Fruit fly (Drosophila melanogaster) whole organism, pupa: Measurements from ENCODE around the gene Brms1.

Source experiments
- CG10348 ChIP-seq: fragments of 200-800 bp; sonication (Bioruptor generic); IDR thresholded peaks from 2 replicates; pipeline ENCODE4 v1.3.6; 2022; ENCODE audit warnings: missing biosample characterization, missing genetic modification characterization
- CG12605 ChIP-seq: fragments of 200-800 bp; sonication (Bioruptor generic); IDR thresholded peaks from 2 replicates; pipeline ENCODE4 v1.3.6; 2022; ENCODE audit warnings: missing biosample characterization, missing genetic modification characterization
- CG4496 ChIP-seq: fragments of 200-800 bp; sonication (Bioruptor generic); IDR thresholded peaks from 3 replicates; pipeline ENCODE4 v1.3.6; 2022; ENCODE audit warnings: missing biosample characterization, missing genetic modification characterization
- CG8159 ChIP-seq: fragments of 200-800 bp; sonication (Bioruptor generic); optimal IDR thresholded peaks from 3 replicates; lab custom pipeline; 2018; ENCODE audit warnings: missing biosample characterization, mild to moderate bottlenecking, missing genetic modification characterization, moderate library complexity
- CG8301 ChIP-seq: fragments of 200-800 bp; sonication (Bioruptor generic); optimal IDR thresholded peaks from 2 replicates; lab custom pipeline; 2018; ENCODE audit warnings: missing biosample characterization, mild to moderate bottlenecking, missing genetic modification characterization
- Pif1A ChIP-seq: fragments of 200-800 bp; sonication (Bioruptor generic); optimal IDR thresholded peaks from 3 replicates; lab custom pipeline; 2016; ENCODE audit warnings: missing biosample characterization, missing genetic modification characterization
- fd96Ca ChIP-seq: fragments of 200-800 bp; sonication (Bioruptor generic); IDR thresholded peaks from 3 replicates; pipeline ENCODE4 v1.3.6; 2022; ENCODE audit warnings: missing biosample characterization, missing genetic modification characterization
- rn ChIP-seq: fragments of 200-800 bp; sonication (Bioruptor generic); IDR thresholded peaks from 2 replicates; pipeline ENCODE4 v1.3.6; 2022; ENCODE audit warnings: missing biosample characterization, missing genetic modification characterization

DNA sequence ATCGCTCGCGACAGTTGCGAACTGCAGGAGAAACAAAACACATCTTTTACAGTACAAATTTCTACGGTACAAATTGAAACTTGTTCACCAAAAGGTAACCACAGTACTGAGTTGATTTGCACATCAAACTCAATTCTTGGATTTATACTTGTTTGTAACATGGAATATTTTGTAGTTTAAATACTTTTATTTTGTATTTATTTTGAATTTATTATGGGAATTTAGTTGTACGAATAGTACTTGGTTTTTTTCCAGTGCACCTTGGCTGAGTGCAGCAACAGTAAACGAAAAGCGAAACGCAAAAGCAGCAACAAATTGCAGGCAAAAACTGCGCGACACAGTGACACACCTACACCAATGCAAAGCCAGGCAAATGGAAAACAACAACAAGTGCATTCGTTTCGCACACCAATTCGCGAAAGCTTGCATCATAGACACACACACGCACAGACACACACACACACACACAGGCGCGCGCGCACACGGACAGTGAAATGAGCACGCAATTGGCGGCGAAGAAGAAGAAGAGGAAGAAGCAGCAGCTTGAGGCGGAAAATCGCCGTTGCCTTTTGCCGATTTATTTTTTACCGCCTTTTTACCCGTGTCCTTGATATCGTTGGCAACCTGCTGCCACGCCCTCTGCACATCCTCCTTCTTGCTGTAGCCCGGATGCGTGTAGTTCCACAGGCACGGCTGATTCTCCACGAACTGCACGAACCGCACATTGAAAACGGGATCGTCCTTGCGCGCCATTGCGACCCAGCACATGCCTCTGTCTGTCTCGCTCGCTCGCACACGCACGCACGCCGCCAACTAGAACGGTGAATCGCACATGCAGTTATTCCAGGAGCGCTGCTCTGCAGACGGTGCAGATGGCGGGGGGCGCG, 4.2 kb downstream of the Brms1 start:
- TF ChIP-seq CG10348 (GFP tag; lab: Robert Waterston, UW) (no peak), CG12605 (peak; percentile 69), CG8159 (tag; lab: Kevin White, UChicago) (peak; percentile 42), CG4496 (GFP tag; lab: Robert Waterston, UW) (no peak), rn (GFP tag; lab: Robert Waterston, UW) (peak; percentile 22; the same call in 1 of the 2 replicates), Pif1A (GFP tag; lab: Kevin White, UChicago) (peak; percentile 52), CG8301 (tag; lab: Kevin White, UChicago) (peak; percentile 55), fd96Ca (peak; percentile 63; the same call in 2 of the 3 replicates)
